Comparison of ENCODE assay signal across 2 worm cellular contexts in genomic region chrX:6804405-6804804, ce11.
TF ChIP-seq lines count a peak whose summit lies in the region.

No protein-coding gene starts in this region.

TF ChIP-seq in whole organism, L1 larva, 84 proteins besides CTCF, POLR2A, EP300 and RAD21 (continued from another document):
- peak; percentile 7 for TF ChIP-seq sox-4 (tag; optimal IDR thresholded peaks at IDR 0.05; lab: Kevin White, UChicago)
- peak in 1 of 2 experiments; percentile 25 for TF ChIP-seq lin-35 (GFP tag; optimal IDR thresholded peaks at IDR 0.05; lab: Kevin White, UChicago)
- TF ChIP-seq fos-1 (tag; optimal IDR thresholded peaks at IDR 0.05; lab: Kevin White, UChicago), result no peak
- peak; percentile 6 for TF ChIP-seq mep-1 (tag; optimal IDR thresholded peaks at IDR 0.05; lab: Kevin White, UChicago)
- no peak for TF ChIP-seq hlh-4 (tag; optimal IDR thresholded peaks at IDR 0.05; lab: Kevin White, UChicago)

TF ChIP-seq in whole organism, L4 larva, 104 proteins besides CTCF, POLR2A, EP300 and RAD21 (continued from another document):
- TF ChIP-seq egl-27 (tag; optimal IDR thresholded peaks at IDR 0.05; lab: Kevin White, UChicago), result no peak
